Fruit fly (Drosophila melanogaster) S2 (cell line): Measurements from ENCODE around the gene mRpL40.
A peak's percentile ranks its signal among the peaks of the same experiment; 100 is the strongest.

Experiments
- CG8478 ChIP-seq: fragments of >200 bp; optimal IDR thresholded peaks from 2 replicates; lab custom pipeline; 2018
- CTCF ChIP-seq, 2 experiments: fragments of >200 bp; optimal IDR thresholded peaks; 2 replicates each; lab custom pipeline; 2018

- TF ChIP-seq CTCF (optimal IDR thresholded peaks at IDR 0.05; lab: Kevin White, UChicago) (peak; percentile 83 to 86), CG8478 (lab: Kevin White, UChicago) (no peak)
These were observed 13.8 kb upstream of the mRpL40 start for dm6 chr3R:11393896-11394295.
